Fruit fly (Drosophila melanogaster): Measurements from ENCODE around the gene Ts.

Ts gene

DNA sequence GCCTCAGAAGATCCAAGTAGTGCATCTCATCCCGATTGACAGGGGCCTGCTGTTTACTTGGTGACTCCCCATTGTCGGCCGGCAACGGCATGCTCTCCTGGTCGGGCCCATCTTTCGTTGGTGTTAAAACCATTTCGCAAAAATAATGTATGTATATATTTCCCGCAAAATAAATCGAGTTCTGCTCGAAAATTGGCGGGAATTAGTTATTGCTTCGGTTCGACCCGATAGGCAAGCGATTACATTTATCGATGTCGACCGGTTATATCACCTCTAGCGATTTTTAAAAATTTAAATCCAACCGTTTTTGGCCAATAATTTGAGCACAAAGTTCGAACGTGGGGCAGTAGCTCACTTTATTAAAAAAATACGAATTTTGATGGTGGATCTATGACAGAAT, at the start of gene Ts:
Gene Ts (minus strand): TSS at position 201 of the 400 bp plus-strand sequence.
- no peak for TF ChIP-seq insv (optimal IDR thresholded peaks at IDR 0.05)
- no peak for TF ChIP-seq ttk (optimal IDR thresholded peaks at IDR 0.05)
- no peak for TF ChIP-seq psq (optimal IDR thresholded peaks at IDR 0.05)
- no peak for TF ChIP-seq Myc (optimal IDR thresholded peaks at IDR 0.05)
- TF ChIP-seq Sin3A (optimal IDR thresholded peaks at IDR 0.05) = no peak
- TF ChIP-seq h (optimal IDR thresholded peaks at IDR 0.05) = no peak

DNA sequence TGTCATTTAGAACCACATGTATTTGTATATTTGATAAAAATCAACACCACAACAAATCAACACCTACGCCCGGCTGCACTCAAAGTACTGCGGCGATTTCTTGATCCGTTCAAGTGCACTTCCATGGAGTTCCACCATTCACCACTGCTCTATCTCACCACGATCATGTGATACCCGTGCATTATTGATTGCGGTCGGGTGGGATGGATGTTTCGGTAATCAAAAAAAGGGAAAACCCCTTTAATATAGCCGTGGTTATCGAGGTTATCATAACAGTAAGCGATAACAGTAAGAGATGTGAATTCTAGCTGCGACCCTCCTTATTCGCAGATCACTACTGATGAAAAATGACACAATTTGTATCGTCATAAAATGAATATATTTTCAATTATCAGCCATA, 48.8 kb upstream of the Ts start, which contains the start of the genes CG17224 and CG17264:
Gene CG17224 (minus strand): TSS at position 97 of the 400 bp plus-strand sequence.
Gene CG17264 (plus strand): TSS at position 297 of the 400 bp plus-strand sequence.
- TF ChIP-seq insv (optimal IDR thresholded peaks at IDR 0.05) (no peak), ttk (optimal IDR thresholded peaks at IDR 0.05) (no peak), Myc (optimal IDR thresholded peaks at IDR 0.05) (no peak), h (optimal IDR thresholded peaks at IDR 0.05) (no peak), Sin3A (optimal IDR thresholded peaks at IDR 0.05) (no peak), psq (optimal IDR thresholded peaks at IDR 0.05) (no peak)

DNA sequence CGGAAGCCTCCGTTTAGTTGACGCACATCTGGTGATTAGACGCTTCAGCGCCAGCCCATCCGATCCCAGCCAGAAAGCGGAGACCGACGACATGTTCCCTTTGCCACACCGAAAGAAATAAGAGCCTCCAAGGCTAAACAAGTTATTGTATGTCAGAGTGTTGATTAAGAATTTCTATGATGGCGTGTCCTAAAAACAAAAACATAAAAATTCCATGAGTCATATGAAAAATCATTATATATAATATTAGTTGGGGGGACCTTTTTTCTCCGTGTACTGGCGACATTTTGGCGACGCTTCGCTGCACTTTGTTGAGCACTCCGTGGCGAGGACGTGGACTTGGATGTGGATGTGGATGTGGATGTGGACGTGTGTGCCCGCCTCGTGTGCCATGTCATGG, 43.3 kb upstream of the Ts start:
- no peak for TF ChIP-seq Myc (optimal IDR thresholded peaks at IDR 0.05)
- no peak for TF ChIP-seq psq (optimal IDR thresholded peaks at IDR 0.05)
- no peak for TF ChIP-seq ttk (optimal IDR thresholded peaks at IDR 0.05)
- no peak for TF ChIP-seq insv (optimal IDR thresholded peaks at IDR 0.05)
- no peak for TF ChIP-seq h (optimal IDR thresholded peaks at IDR 0.05)
- TF ChIP-seq Sin3A (optimal IDR thresholded peaks at IDR 0.05) = no peak

DNA sequence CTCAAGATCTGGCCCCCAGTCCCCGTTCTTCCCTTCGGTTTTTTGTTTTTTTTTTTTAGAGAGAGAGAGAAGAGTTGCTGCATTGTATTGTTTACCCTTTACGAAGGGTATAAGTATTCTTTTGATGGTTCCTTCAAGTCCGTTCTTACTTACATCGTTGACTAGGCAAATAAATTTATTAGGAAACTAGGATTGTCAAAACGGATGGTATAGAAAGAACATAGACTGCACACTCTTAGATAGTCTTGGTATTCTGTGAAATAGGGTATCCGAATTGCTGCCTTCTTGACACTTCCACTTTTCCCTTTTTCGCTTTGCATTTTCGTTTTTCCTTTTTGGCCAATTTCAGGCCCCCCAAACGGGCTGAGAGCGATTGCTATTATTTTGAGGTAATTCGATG, 42.0 kb upstream of the Ts start:
- no peak for TF ChIP-seq h (optimal IDR thresholded peaks at IDR 0.05)
- no peak for TF ChIP-seq psq (optimal IDR thresholded peaks at IDR 0.05)
- TF ChIP-seq ttk (optimal IDR thresholded peaks at IDR 0.05) = no peak
- no peak for TF ChIP-seq insv (optimal IDR thresholded peaks at IDR 0.05)
- TF ChIP-seq Myc (optimal IDR thresholded peaks at IDR 0.05) = no peak
- no peak for TF ChIP-seq Sin3A (optimal IDR thresholded peaks at IDR 0.05)

DNA sequence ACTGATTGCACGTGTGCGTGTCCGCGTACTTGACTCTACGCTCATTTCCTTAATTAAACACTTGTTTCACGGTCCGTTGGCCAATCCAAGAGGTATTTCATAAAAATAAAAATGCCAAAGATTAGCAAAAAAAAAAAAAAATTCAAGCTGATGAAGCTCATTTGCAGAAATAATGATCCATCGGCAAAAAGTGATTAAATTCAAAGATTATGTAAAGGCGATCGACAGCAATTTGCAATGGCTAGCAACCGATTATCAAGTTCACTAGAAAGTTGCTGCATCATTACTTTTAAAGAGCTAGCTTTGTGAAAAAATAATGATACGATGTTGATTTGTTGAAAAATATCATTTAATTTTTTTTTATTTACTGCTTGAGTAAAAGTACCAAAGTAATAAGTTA, 40.0 kb upstream of the Ts start:
- TF ChIP-seq Myc (optimal IDR thresholded peaks at IDR 0.05) (no peak), psq (optimal IDR thresholded peaks at IDR 0.05) (no peak), Sin3A (optimal IDR thresholded peaks at IDR 0.05) (no peak), h (optimal IDR thresholded peaks at IDR 0.05) (no peak), ttk (optimal IDR thresholded peaks at IDR 0.05) (no peak), insv (optimal IDR thresholded peaks at IDR 0.05) (no peak)

DNA sequence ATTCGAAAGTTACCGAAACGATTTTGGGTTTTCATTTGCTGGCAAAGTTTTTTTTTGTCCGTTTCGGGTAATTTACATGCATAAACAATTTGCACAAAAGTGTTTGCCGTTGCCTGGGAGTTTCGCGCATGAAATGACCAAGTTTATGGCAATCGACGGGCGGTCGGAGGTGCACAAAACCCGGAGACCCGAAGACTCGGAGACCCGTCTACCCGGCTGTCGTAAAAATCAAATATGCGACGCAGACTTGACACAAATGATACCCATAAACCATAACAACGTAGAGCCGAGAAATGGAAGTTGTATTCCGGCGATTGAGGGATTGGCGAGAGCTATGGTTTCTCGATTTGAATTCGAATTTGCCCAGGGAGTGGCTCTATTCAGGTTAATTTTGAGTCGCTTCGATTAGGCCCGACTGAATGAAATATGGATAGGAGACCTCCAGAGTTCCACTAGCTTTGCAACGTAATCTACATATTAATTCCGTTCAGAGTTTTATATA, 37.5 kb upstream of the Ts start:
- no peak for TF ChIP-seq Sin3A (optimal IDR thresholded peaks at IDR 0.05)
- no peak for TF ChIP-seq insv (optimal IDR thresholded peaks at IDR 0.05)
- no peak for TF ChIP-seq h (optimal IDR thresholded peaks at IDR 0.05)
- no peak for TF ChIP-seq Myc (optimal IDR thresholded peaks at IDR 0.05)
- no peak for TF ChIP-seq ttk (optimal IDR thresholded peaks at IDR 0.05)
- no peak for TF ChIP-seq psq (optimal IDR thresholded peaks at IDR 0.05)

DNA sequence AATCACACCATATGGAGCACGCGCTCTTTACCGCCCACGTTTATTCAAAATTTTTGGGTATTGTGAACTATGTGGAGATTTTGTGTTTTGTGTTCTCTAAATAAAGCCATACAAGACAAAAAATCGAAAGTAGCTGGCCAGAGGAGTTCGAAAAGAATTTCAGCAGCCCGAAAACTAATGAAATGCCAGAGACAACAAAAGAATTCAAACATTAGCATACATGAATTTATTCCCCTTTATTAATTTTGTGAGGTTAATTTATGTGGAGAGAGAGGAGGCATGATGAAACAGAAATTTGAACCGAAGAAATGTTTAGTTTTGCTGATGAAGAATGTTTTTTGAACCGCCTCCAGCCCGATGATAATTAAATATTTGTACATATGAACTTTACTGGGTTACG, 36.8 kb upstream of the Ts start:
- no peak for TF ChIP-seq Myc (optimal IDR thresholded peaks at IDR 0.05)

DNA sequence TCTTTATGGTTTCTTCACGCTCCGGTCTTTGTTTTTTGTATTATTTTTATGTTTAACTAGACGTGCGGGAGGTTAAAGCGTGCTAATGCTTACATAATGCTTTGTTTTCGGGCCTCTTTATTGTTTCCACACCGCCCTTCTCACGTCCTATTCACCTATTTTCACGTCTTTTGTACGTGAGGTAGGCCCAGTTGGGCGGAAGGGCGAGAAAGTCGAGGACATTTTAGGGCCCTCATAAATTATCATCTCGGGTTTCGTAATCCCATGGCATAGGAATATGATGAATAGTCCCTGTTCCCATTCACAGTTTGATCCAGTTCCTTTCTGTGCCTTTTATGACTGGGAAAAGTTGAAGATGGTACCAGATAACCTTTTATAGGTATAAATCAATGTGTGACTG, 36.0 kb upstream of the Ts start:
- TF ChIP-seq Myc (optimal IDR thresholded peaks at IDR 0.05) = no peak
- no peak for TF ChIP-seq psq (optimal IDR thresholded peaks at IDR 0.05)
- no peak for TF ChIP-seq ttk (optimal IDR thresholded peaks at IDR 0.05)
- TF ChIP-seq Sin3A (optimal IDR thresholded peaks at IDR 0.05) = no peak
- TF ChIP-seq h (optimal IDR thresholded peaks at IDR 0.05) = no peak
- TF ChIP-seq insv (optimal IDR thresholded peaks at IDR 0.05) = no peak

DNA sequence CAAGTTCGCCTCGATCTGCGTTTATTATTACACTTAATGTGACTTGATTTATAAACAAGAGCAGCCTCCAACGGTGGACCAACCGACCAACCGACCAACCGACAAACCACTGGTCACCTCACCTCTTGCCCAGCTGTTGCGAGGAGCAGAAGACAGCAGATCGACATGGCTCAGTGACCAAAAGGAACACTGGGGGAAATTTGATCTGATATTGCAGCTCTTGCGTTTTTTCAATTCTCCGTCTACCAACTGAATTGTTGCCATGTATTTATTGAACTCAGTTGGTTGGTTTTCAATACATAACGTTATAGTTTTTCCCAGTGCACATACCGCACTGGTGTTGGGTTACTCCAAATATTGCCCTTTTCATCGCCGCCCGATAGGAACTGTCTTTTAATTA, 35.2 kb upstream of the Ts start:
- no peak for TF ChIP-seq psq (optimal IDR thresholded peaks at IDR 0.05)
- no peak for TF ChIP-seq insv (optimal IDR thresholded peaks at IDR 0.05)
- TF ChIP-seq Sin3A (optimal IDR thresholded peaks at IDR 0.05) = no peak
- TF ChIP-seq Myc (optimal IDR thresholded peaks at IDR 0.05) = no peak
- TF ChIP-seq h (optimal IDR thresholded peaks at IDR 0.05) = no peak
- TF ChIP-seq ttk (optimal IDR thresholded peaks at IDR 0.05) = no peak

DNA sequence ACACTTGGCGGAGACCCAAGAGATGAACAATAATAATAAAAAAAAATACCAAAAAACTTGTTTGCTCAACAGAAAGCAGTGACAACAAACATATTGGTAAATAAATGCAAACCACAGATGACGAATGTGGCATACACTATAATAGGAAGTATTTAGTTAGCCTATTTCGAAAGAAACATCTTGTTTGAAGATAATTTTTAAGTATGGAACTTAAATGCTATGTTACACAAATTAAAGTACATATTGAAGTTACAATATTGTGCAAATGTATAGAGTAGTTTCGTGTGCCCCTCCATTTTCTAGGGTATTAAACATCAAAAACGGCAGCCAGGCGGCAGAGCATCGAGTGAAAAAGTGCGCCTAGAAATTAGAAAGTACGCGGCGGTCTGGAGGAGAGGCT, 34.0 kb upstream of the Ts start:
- TF ChIP-seq Myc (optimal IDR thresholded peaks at IDR 0.05) (no peak), Sin3A (optimal IDR thresholded peaks at IDR 0.05) (no peak), ttk (optimal IDR thresholded peaks at IDR 0.05) (no peak)

DNA sequence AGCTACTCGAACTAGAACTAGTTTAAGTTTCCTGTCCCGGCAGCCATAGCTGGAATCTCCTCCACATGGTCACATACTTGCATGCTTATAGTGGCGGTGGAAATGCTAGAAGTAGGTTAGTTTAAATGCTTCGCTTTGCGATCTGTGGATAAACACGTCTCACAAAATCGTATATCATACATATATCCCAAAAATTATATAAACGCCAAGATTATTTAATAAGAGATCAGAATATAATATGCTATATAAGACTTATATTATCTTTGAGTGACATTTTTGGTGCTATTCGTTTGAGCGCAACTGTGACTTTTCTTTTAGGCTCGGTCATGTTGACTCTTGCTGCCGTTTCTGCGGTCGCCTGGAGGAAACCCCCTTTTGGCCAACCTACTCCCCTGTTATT, 32.5 kb upstream of the Ts start:
- TF ChIP-seq Myc (optimal IDR thresholded peaks at IDR 0.05) (no peak), Sin3A (optimal IDR thresholded peaks at IDR 0.05) (no peak), ttk (optimal IDR thresholded peaks at IDR 0.05) (no peak), insv (optimal IDR thresholded peaks at IDR 0.05) (no peak), h (optimal IDR thresholded peaks at IDR 0.05) (no peak), psq (optimal IDR thresholded peaks at IDR 0.05) (no peak)

DNA sequence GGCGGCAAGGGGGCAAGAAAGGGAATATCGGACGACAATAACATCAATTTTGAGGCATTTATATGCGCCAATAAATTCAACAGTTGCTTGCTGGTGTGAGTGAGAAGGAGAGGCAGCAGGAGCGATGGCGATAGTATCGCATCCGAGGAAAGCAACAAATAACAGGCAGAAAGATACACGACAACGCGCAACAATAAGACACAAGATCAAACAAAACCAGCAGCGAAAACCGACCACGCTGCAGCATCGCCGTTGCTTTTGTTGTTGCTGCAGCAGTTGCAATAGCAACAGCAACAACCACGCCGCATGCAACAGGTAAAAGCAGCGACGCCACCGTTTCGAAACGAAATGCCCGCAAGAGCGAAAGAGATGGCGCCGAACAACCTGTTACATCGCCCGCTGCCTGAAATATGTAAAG, 31.1 kb upstream of the Ts start:
- TF ChIP-seq insv (optimal IDR thresholded peaks at IDR 0.05) = no peak
- TF ChIP-seq ttk (optimal IDR thresholded peaks at IDR 0.05) = no peak
- TF ChIP-seq Myc (optimal IDR thresholded peaks at IDR 0.05) = no peak
- TF ChIP-seq Sin3A (optimal IDR thresholded peaks at IDR 0.05) = no peak
- TF ChIP-seq h (optimal IDR thresholded peaks at IDR 0.05) = no peak
- TF ChIP-seq psq (optimal IDR thresholded peaks at IDR 0.05) = no peak

DNA sequence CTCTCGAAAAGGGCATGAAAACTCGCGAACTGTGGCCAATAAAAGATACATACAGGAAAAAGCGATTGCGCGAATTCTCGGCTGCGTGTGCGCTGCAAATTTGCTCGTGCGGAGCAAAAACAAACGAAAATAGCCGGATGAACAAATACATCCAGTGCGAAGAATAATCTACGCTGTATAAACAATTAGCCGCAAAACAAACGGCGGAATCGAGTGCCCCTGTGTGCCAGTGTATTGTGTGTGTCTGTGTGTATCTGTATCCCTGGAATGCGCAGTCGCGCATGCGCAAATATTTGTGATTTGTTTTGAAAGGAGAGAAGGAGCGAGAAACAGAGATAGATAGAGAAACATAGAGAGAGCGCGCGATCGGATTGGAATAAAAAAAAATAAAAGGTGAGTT, 30.2 kb upstream of the Ts start:
- TF ChIP-seq insv (optimal IDR thresholded peaks at IDR 0.05) (no peak), psq (optimal IDR thresholded peaks at IDR 0.05) (no peak), Myc (optimal IDR thresholded peaks at IDR 0.05) (no peak), Sin3A (optimal IDR thresholded peaks at IDR 0.05) (no peak)

All from Kc167 (cell line).